Fruit fly (Drosophila melanogaster) whole organism, adult: ENCODE results near the gene cnc.

Source experiments
- CG11617 ChIP-seq: fragments of 200-800 bp; sonication (Bioruptor generic); optimal IDR thresholded peaks from 2 replicates; lab custom pipeline; 2017; ENCODE audit warnings: mild to moderate bottlenecking, missing biosample characterization, missing genetic modification reagents, missing genetic modification characterization
- CG12768 ChIP-seq: fragments of 200-800 bp; sonication (Bioruptor generic); optimal IDR thresholded peaks from 2 replicates; lab custom pipeline; 2017; ENCODE audit warnings: missing biosample characterization, missing genetic modification characterization, mild to moderate bottlenecking, moderate library complexity, missing genetic modification reagents
- CG14711 ChIP-seq: fragments of 200-800 bp; sonication (Bioruptor generic); optimal IDR thresholded peaks from 2 replicates; lab custom pipeline; 2018; ENCODE audit warnings: missing biosample characterization, mild to moderate bottlenecking, missing genetic modification characterization, moderate library complexity
- CG1620 ChIP-seq: fragments of 200-800 bp; sonication (Bioruptor generic); optimal IDR thresholded peaks from 2 replicates; lab custom pipeline; 2016; ENCODE audit warnings: missing biosample characterization, missing genetic modification characterization
- CG33017 ChIP-seq: fragments of 200-800 bp; sonication (Bioruptor generic); optimal IDR thresholded peaks from 2 replicates; lab custom pipeline; 2018; ENCODE audit warnings: missing biosample characterization, mild to moderate bottlenecking, missing genetic modification characterization, moderate library complexity
- CG5204 ChIP-seq: fragments of 200-800 bp; sonication (Bioruptor generic); optimal IDR thresholded peaks from 2 replicates; lab custom pipeline; 2016; ENCODE audit warnings: missing biosample characterization, missing genetic modification characterization
- CG7045 ChIP-seq: fragments of 200-800 bp; sonication (Bioruptor generic); optimal IDR thresholded peaks from 2 replicates; lab custom pipeline; 2017; ENCODE audit warnings: missing biosample characterization, mild to moderate bottlenecking, missing genetic modification characterization
- CG7101 ChIP-seq: fragments of 200-800 bp; sonication (Bioruptor generic); optimal IDR thresholded peaks from 2 replicates; lab custom pipeline; 2018; ENCODE audit warnings: missing biosample characterization, mild to moderate bottlenecking, missing genetic modification characterization, moderate library complexity
- Clk ChIP-seq: fragments of 200-800 bp; sonication (Bioruptor generic); optimal IDR thresholded peaks from 2 replicates; lab custom pipeline; 2017; ENCODE audit warnings: missing biosample characterization, missing genetic modification characterization
- Crg-1 ChIP-seq: fragments of 200-800 bp; sonication (Bioruptor generic); optimal IDR thresholded peaks from 2 replicates; lab custom pipeline; 2016; ENCODE audit warnings: missing biosample characterization, missing genetic modification characterization
- Hr96 ChIP-seq: fragments of 200-800 bp; sonication (Bioruptor generic); optimal IDR thresholded peaks from 2 replicates; lab custom pipeline; 2016; ENCODE audit warnings: missing biosample characterization, missing genetic modification characterization
- Mnt ChIP-seq: fragments of 200-800 bp; sonication (Bioruptor generic); optimal IDR thresholded peaks from 2 replicates; lab custom pipeline; 2016; ENCODE audit warnings: missing biosample characterization, mild to moderate bottlenecking, missing genetic modification characterization
- bab1 ChIP-seq: fragments of 200-800 bp; sonication (Bioruptor generic); optimal IDR thresholded peaks from 3 replicates; lab custom pipeline; 2019; ENCODE audit warnings: missing biosample characterization, mild to moderate bottlenecking, missing genetic modification characterization, moderate library complexity
- cic ChIP-seq: fragments of 200-800 bp; sonication (Bioruptor generic); optimal IDR thresholded peaks from 2 replicates; lab custom pipeline; 2017; ENCODE audit warnings: missing biosample characterization, mild to moderate bottlenecking, missing genetic modification characterization, moderate library complexity
- cnc ChIP-seq, 2 experiments: fragments of >200 bp; optimal IDR thresholded peaks; 2 replicates each; lab custom pipeline; 2017
- kay ChIP-seq: fragments of 200-800 bp; sonication (Bioruptor generic); peaks from one replicate; lab custom pipeline; 2016; ENCODE audit warnings: missing biosample characterization, missing genetic modification characterization, borderline replicate concordance
- ovo ChIP-seq: fragments of 200-800 bp; sonication (Bioruptor generic); optimal IDR thresholded peaks from 2 replicates; lab custom pipeline; 2016; ENCODE audit warnings: missing biosample characterization, missing genetic modification characterization
- pad ChIP-seq: fragments of 200-800 bp; sonication (Bioruptor generic); optimal IDR thresholded peaks from 3 replicates; lab custom pipeline; 2017; ENCODE audit warnings: missing biosample characterization, missing genetic modification characterization, mild to moderate bottlenecking, moderate library complexity, missing genetic modification reagents
- tj ChIP-seq: fragments of 200-800 bp; sonication (Bioruptor generic); optimal IDR thresholded peaks from 3 replicates; lab custom pipeline; 2017; ENCODE audit warnings: missing biosample characterization, mild to moderate bottlenecking, missing genetic modification characterization, moderate library complexity
- toe ChIP-seq: fragments of 200-800 bp; sonication (Bioruptor generic); optimal IDR thresholded peaks from 2 replicates; lab custom pipeline; 2016; ENCODE audit warnings: missing biosample characterization, missing genetic modification characterization

Gene cnc

DNA sequence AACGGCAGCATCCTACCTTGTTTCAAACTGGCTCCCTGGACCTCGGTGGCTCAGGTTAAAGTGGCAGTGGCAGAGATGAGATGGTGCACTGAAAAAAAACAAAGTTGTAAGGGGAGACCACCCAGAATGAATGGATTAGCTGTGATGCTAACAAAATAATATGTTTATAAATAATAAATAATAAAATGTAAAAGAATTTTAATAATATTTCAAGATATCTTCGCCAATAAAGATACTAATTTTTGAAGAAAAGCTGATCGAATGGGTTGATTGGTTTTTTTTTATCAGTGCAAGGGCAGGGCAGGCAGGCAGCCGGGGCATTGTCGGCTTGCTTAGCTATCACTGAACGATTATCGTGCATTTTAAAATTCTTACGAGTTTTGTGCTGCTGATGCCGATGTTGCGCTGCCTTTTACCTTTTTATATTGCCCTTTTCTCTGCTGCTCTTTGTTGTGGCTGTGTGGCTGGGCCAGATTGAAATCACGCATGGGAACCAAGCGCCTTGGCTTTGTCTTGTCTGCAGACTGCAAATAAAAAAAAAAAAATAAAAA lies 77.4 kb downstream of the cnc start:
- TF ChIP-seq Crg-1 (GFP tag; lab: Kevin White, UChicago): no peak
- no peak for TF ChIP-seq CG33017
- TF ChIP-seq cic (GFP tag; lab: Kevin White, UChicago): no peak
- TF ChIP-seq toe (GFP tag; lab: Kevin White, UChicago): no peak
- no peak for TF ChIP-seq CG1620 (GFP tag; lab: Kevin White, UChicago)
- no peak for TF ChIP-seq ovo (GFP tag; lab: Kevin White, UChicago)
- no peak for TF ChIP-seq cnc (optimal IDR thresholded peaks at IDR 0.05; lab: Kevin White, UChicago)
- TF ChIP-seq Mnt (GFP tag; lab: Kevin White, UChicago): no peak
- no peak for TF ChIP-seq kay (GFP tag; lab: Kevin White, UChicago)
- TF ChIP-seq bab1 (GFP tag; lab: Kevin White, UChicago): no peak
- no peak for TF ChIP-seq CG7045 (GFP tag; lab: Kevin White, UChicago)
- no peak for TF ChIP-seq CG14711 (tag; lab: Kevin White, UChicago)
- no peak for TF ChIP-seq CG5204 (GFP tag; lab: Kevin White, UChicago)
- TF ChIP-seq CG11617: no peak
- no peak for TF ChIP-seq Hr96

DNA sequence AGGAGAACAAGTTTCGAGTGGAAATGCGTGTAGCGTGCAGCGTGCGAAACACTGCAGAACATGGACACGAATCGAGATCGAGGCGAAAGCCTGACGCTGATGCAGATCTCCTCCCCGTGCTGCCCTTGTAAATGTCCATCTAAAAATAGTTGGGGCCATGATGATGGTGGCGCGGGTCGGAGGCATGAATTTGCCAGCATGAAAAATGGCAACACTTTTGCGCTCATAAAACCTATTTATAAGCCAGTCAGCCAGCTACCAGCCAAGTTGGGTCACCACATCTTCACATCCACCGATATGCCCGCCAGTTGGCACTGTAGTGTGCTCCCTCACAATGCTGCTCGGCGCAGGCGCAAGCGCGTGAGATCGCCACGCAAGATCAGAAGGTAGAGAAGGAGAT lies 78.1 kb downstream of the cnc start:
- TF ChIP-seq CG12768 (GFP tag; lab: Kevin White, UChicago) (no peak), Crg-1 (GFP tag; lab: Kevin White, UChicago) (no peak), ovo (GFP tag; lab: Kevin White, UChicago) (no peak), tj (GFP tag; lab: Kevin White, UChicago) (no peak), CG7045 (GFP tag; lab: Kevin White, UChicago) (no peak), cic (GFP tag; lab: Kevin White, UChicago) (no peak), Clk (no peak), CG33017 (no peak), CG7101 (tag; lab: Kevin White, UChicago) (no peak), toe (GFP tag; lab: Kevin White, UChicago) (no peak)

DNA sequence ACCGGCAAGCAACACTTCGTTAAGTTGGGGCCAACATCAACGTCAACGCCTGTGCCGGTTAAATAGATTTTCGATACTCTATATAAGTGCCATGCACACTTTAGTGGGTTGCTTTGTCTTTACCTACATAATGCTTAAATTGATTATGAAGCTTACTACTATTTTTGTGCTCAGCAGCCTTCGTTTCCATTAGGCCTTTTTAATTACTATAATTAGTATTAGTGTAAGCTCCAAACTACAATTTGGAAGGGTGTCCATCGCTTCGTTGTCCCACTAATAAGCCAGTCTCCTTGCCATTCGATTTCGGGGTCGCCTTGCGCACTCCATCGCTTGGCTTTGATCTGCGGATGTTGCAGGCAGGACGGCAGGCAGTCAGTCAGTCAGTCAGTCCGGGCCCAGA lies 78.9 kb downstream of the cnc start:
- no peak for TF ChIP-seq CG33017
- TF ChIP-seq CG5204 (GFP tag; lab: Kevin White, UChicago): no peak
- TF ChIP-seq cnc (optimal IDR thresholded peaks at IDR 0.05; lab: Kevin White, UChicago): no peak
- TF ChIP-seq toe (GFP tag; lab: Kevin White, UChicago): no peak
- TF ChIP-seq Hr96: no peak
- no peak for TF ChIP-seq CG7045 (GFP tag; lab: Kevin White, UChicago)
- TF ChIP-seq tj (GFP tag; lab: Kevin White, UChicago): no peak
- no peak for TF ChIP-seq CG1620 (GFP tag; lab: Kevin White, UChicago)
- no peak for TF ChIP-seq pad (GFP tag; lab: Kevin White, UChicago)
- no peak for TF ChIP-seq Mnt (GFP tag; lab: Kevin White, UChicago)
- no peak for TF ChIP-seq CG11617
- no peak for TF ChIP-seq bab1 (GFP tag; lab: Kevin White, UChicago)
- TF ChIP-seq cic (GFP tag; lab: Kevin White, UChicago): no peak
- TF ChIP-seq ovo (GFP tag; lab: Kevin White, UChicago): no peak
- no peak for TF ChIP-seq Crg-1 (GFP tag; lab: Kevin White, UChicago)

DNA sequence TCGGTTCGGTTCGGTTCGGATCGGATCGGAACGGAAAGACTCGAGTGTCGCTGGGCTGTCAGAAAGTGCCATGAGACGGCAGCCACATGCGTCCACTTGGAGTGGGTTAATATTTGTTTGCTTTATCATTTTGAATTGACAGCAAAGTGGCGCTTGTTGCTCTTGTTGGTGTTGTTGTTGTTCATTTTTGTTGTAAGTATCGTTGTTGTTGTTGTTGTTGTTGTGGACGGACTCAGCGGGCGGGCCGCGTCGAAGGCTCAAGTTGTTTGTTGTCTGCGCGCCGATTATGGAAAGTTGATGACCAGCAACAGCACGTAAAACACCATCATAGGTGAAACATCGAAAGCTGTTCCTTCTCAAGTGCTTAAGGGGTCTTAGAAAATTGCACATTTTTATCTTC lies 79.5 kb downstream of the cnc start:
- no peak for TF ChIP-seq CG7101 (tag; lab: Kevin White, UChicago)
- no peak for TF ChIP-seq CG5204 (GFP tag; lab: Kevin White, UChicago)
- TF ChIP-seq tj (GFP tag; lab: Kevin White, UChicago): no peak
- TF ChIP-seq CG7045 (GFP tag; lab: Kevin White, UChicago): no peak
- TF ChIP-seq pad (GFP tag; lab: Kevin White, UChicago): no peak
- TF ChIP-seq CG1620 (GFP tag; lab: Kevin White, UChicago): no peak
- TF ChIP-seq CG33017: no peak
- no peak for TF ChIP-seq Hr96
- no peak for TF ChIP-seq Mnt (GFP tag; lab: Kevin White, UChicago)
- TF ChIP-seq Crg-1 (GFP tag; lab: Kevin White, UChicago): no peak
- no peak for TF ChIP-seq cnc (optimal IDR thresholded peaks at IDR 0.05; lab: Kevin White, UChicago)
- no peak for TF ChIP-seq cic (GFP tag; lab: Kevin White, UChicago)
- TF ChIP-seq CG11617: no peak
- TF ChIP-seq CG12768 (GFP tag; lab: Kevin White, UChicago): no peak
- TF ChIP-seq toe (GFP tag; lab: Kevin White, UChicago): no peak
- no peak for TF ChIP-seq kay (GFP tag; lab: Kevin White, UChicago)

DNA sequence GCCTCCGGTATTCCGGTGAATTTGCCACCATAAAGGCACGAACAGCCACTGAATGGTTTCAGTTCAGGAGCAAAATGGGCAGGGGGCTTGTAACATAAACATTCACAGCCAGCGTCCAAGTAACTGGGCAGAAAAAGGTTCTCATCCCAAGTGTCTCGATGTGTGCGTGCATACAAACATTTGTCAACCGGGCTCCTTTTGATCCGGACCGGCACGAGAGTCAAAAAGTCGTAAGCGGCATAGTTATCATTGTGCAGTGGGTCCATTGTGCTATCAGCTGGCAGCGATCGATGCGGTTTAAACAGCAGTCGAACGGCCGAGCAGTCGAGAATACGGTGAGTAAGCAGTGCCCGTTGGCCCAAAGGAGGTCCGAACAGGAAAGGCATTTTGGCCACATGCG lies 80.8 kb downstream of the cnc start:
- TF ChIP-seq cnc (optimal IDR thresholded peaks at IDR 0.05; lab: Kevin White, UChicago) (no peak), pad (GFP tag; lab: Kevin White, UChicago) (no peak), ovo (GFP tag; lab: Kevin White, UChicago) (no peak), bab1 (GFP tag; lab: Kevin White, UChicago) (no peak), CG7045 (GFP tag; lab: Kevin White, UChicago) (no peak), CG1620 (GFP tag; lab: Kevin White, UChicago) (no peak), Mnt (GFP tag; lab: Kevin White, UChicago) (no peak), CG5204 (GFP tag; lab: Kevin White, UChicago) (no peak), CG11617 (no peak), cic (GFP tag; lab: Kevin White, UChicago) (no peak), CG33017 (no peak), tj (GFP tag; lab: Kevin White, UChicago) (no peak), Clk (no peak), Hr96 (no peak)

dm6 chr3R:23144654-23145053 lies 81.9 kb downstream of the cnc start:
- TF ChIP-seq CG14711 (tag; lab: Kevin White, UChicago): no peak
- no peak for TF ChIP-seq cnc (optimal IDR thresholded peaks at IDR 0.05; lab: Kevin White, UChicago)
- no peak for TF ChIP-seq toe (GFP tag; lab: Kevin White, UChicago)
- no peak for TF ChIP-seq pad (GFP tag; lab: Kevin White, UChicago)
- TF ChIP-seq bab1 (GFP tag; lab: Kevin White, UChicago): no peak
- TF ChIP-seq CG7045 (GFP tag; lab: Kevin White, UChicago): no peak
